Worm (Caenorhabditis elegans): ENCODE results near the gene F47E1.20.

Gene F47E1.20

DNA sequence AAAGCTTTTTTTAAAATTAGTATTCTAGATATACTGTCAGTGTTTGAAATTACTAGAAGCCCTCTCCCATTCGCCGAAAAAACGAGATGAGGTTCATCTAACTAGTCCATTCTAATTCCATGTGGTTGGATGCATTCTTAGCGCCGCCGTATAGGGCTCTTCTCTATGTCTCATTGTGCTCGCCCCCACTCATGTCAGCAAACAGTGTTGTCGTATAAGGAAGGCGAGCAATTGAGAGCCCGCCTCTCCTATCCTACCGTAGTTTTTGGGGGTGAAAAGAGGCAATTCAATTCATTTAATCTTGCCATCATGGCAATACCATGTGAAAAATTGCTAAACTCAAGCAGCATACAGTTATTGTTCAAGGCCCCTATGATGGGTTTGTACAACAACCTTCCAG lies at the start of gene F47E1.20:
F47E1.20 (plus strand) TSS at position 301 of the 400 bp plus-strand sequence.
- TF ChIP-seq sem-2 (GFP tag; optimal IDR thresholded peaks at IDR 0.05) (no peak), ceh-43 (GFP tag; optimal IDR thresholded peaks at IDR 0.05) (no peak), zip-8 (tag; optimal IDR thresholded peaks at IDR 0.05) (no peak), lin-13 (tag; optimal IDR thresholded peaks at IDR 0.05) (no peak), nhr-237 (tag; optimal IDR thresholded peaks at IDR 0.05) (no peak), sptf-1 (tag; optimal IDR thresholded peaks at IDR 0.05) (no peak), flh-1 (GFP tag; optimal IDR thresholded peaks at IDR 0.05) (no peak), pha-4 (tag; optimal IDR thresholded peaks at IDR 0.05) (no peak), drap-1 (GFP tag; optimal IDR thresholded peaks at IDR 0.05) (no peak), M03D4.4 (tag; optimal IDR thresholded peaks at IDR 0.05) (no peak)

- TF ChIP-seq mls-2 (tag; optimal IDR thresholded peaks at IDR 0.05), result no peak
- TF ChIP-seq cnd-1 (tag; optimal IDR thresholded peaks at IDR 0.05), result no peak
- TF ChIP-seq nhr-2 (tag; optimal IDR thresholded peaks at IDR 0.05), result no peak
- no peak for TF ChIP-seq unc-39 (tag; optimal IDR thresholded peaks at IDR 0.05)
- TF ChIP-seq unc-120 (tag; optimal IDR thresholded peaks at IDR 0.05; ENCODE audit: poor library complexity, severe bottlenecking), result no peak
- no peak for TF ChIP-seq ztf-11 (tag; optimal IDR thresholded peaks at IDR 0.05)
- TF ChIP-seq ceh-39 (tag; optimal IDR thresholded peaks at IDR 0.05), result no peak
Observed at ce11 chrX:9010418-9010817, 38.3 kb upstream of the F47E1.20 start, which contains the start of gene C24A3.9. Gene C24A3.9 (minus strand): TSS chrX:9010518.

DNA sequence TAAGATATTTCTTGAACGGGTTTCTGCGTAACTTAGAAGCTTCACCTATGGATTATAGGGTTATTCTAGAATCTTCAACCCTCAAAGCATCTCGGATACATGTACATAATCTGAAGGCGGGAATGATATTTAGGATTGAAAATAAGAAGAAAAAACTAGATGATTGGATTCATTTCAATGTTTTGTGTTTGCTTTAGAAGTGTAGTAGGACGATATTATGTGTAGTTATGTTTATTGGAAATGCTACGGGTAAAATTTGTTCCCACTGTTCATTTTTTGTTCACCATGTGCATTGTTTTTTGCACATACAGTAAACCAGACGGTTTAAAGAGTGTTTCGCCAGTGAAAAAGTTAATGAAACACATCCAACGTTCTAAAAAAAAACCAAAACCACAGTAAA lies 37.3 kb upstream of the F47E1.20 start:
- no peak for TF ChIP-seq lin-32 (GFP tag; optimal IDR thresholded peaks at IDR 0.05)
- no peak for TF ChIP-seq tbx-8 (GFP tag; optimal IDR thresholded peaks at IDR 0.05)
- no peak for TF ChIP-seq nhr-237 (tag; optimal IDR thresholded peaks at IDR 0.05)
- TF ChIP-seq nhr-12 (tag; optimal IDR thresholded peaks at IDR 0.05), result no peak
- no peak for TF ChIP-seq hlh-1 (tag; optimal IDR thresholded peaks at IDR 0.05)
- no peak for TF ChIP-seq blmp-1 (tag; optimal IDR thresholded peaks at IDR 0.05)
- no peak for TF ChIP-seq sem-2 (GFP tag; optimal IDR thresholded peaks at IDR 0.05)
- TF ChIP-seq M03D4.4 (tag; optimal IDR thresholded peaks at IDR 0.05), result no peak
- TF ChIP-seq sptf-1 (tag; optimal IDR thresholded peaks at IDR 0.05), result no peak
- TF ChIP-seq bed-3 (GFP tag; optimal IDR thresholded peaks at IDR 0.05), result no peak
- TF ChIP-seq snpc-4 (tag; optimal IDR thresholded peaks at IDR 0.05), result no peak
- no peak for TF ChIP-seq nhr-76 (tag; optimal IDR thresholded peaks at IDR 0.05)
- TF ChIP-seq mep-1 (tag; optimal IDR thresholded peaks at IDR 0.05), result no peak

DNA sequence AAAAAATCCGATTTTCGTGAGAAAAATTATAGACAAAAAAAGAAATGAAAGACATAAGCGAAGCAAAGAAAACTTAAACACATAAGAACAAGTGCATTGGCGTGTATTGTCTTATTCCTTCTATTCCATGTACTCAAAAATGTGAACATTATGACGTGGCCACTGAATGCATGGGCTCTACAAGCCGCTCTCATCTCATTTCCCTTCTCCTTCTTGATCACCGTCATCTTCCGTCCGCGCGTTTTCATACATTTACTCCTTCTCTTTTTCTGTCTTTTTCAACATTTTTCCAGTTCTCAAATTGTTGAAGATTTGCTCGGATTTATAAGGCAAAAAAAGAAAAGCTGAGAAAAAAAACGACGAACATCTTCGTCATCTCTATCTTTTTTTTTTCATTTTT lies 34.3 kb upstream of the F47E1.20 start:
- no peak for TF ChIP-seq ham-2 (GFP tag; optimal IDR thresholded peaks at IDR 0.05)
- no peak for TF ChIP-seq mep-1 (tag; optimal IDR thresholded peaks at IDR 0.05)
- TF ChIP-seq cnd-1 (tag; optimal IDR thresholded peaks at IDR 0.05), result no peak
- TF ChIP-seq unc-120 (tag; optimal IDR thresholded peaks at IDR 0.05; ENCODE audit: poor library complexity, severe bottlenecking), result no peak
- TF ChIP-seq unc-62 (GFP tag; optimal IDR thresholded peaks at IDR 0.05), result no peak
- no peak for TF ChIP-seq tbx-8 (GFP tag; optimal IDR thresholded peaks at IDR 0.05)
- TF ChIP-seq elt-1 (tag; optimal IDR thresholded peaks at IDR 0.05; ENCODE audit: borderline replicate concordance, insufficient read depth), result no peak
- no peak for TF ChIP-seq M03D4.4 (tag; optimal IDR thresholded peaks at IDR 0.05)
- no peak for TF ChIP-seq sem-2 (GFP tag; optimal IDR thresholded peaks at IDR 0.05)
- TF ChIP-seq ceh-39 (tag; optimal IDR thresholded peaks at IDR 0.05), result no peak
- no peak for TF ChIP-seq blmp-1 (tag; optimal IDR thresholded peaks at IDR 0.05)
- TF ChIP-seq nhr-237 (tag; optimal IDR thresholded peaks at IDR 0.05), result no peak
- no peak for TF ChIP-seq zip-8 (tag; optimal IDR thresholded peaks at IDR 0.05)
- TF ChIP-seq lin-32 (GFP tag; optimal IDR thresholded peaks at IDR 0.05), result no peak
- TF ChIP-seq elt-3 (tag; optimal IDR thresholded peaks at IDR 0.05), result no peak
- TF ChIP-seq mab-5 (tag; optimal IDR thresholded peaks at IDR 0.05), result no peak
- TF ChIP-seq pha-4 (tag; optimal IDR thresholded peaks at IDR 0.05), result no peak
- TF ChIP-seq mls-2 (tag; optimal IDR thresholded peaks at IDR 0.05), result no peak
- no peak for TF ChIP-seq nhr-28 (tag; optimal IDR thresholded peaks at IDR 0.05)

DNA sequence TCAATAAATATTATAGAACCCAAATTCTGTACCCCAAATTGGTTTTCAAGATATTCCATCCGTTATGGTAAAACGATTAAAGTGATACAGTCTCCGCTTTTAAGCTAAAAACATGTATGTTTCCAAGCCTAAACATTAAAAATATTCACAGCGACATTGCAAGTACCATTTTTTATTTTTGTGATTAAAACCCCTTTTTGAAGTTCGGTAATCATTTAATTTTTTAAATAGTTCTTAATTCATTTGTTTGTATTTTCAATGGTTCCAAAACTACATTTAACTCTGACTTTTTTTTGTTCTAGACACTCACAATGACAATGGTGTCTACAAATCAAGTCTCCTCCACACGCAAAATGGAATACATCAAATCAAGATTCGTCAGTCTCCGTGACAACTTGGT lies 33.3 kb upstream of the F47E1.20 start, which contains the start of gene T25B6.4:
T25B6.4 (plus strand) TSS at position 301 of the 400 bp plus-strand sequence.
- TF ChIP-seq nhr-28 (tag; optimal IDR thresholded peaks at IDR 0.05), result no peak
- TF ChIP-seq sptf-1 (tag; optimal IDR thresholded peaks at IDR 0.05), result no peak
- no peak for TF ChIP-seq ces-1 (GFP tag; optimal IDR thresholded peaks at IDR 0.05)
- no peak for TF ChIP-seq unc-39 (tag; optimal IDR thresholded peaks at IDR 0.05)
- no peak for TF ChIP-seq ham-2 (GFP tag; optimal IDR thresholded peaks at IDR 0.05)
- no peak for TF ChIP-seq mab-5 (tag; optimal IDR thresholded peaks at IDR 0.05)
- no peak for TF ChIP-seq drap-1 (GFP tag; optimal IDR thresholded peaks at IDR 0.05)
- no peak for TF ChIP-seq elt-3 (tag; optimal IDR thresholded peaks at IDR 0.05)
- no peak for TF ChIP-seq bed-3 (GFP tag; optimal IDR thresholded peaks at IDR 0.05)
- TF ChIP-seq blmp-1 (tag; optimal IDR thresholded peaks at IDR 0.05), result no peak
- TF ChIP-seq lsy-2 (tag; optimal IDR thresholded peaks at IDR 0.05), result no peak
- no peak for TF ChIP-seq lin-13 (tag; optimal IDR thresholded peaks at IDR 0.05)
- TF ChIP-seq nhr-237 (tag; optimal IDR thresholded peaks at IDR 0.05), result no peak
- no peak for TF ChIP-seq flh-1 (GFP tag; optimal IDR thresholded peaks at IDR 0.05)
